Fruit fly (Drosophila melanogaster) whole organism, wandering third instar larva: Measurements from ENCODE around the gene CG7772.

Experiments
- Abd-B ChIP-seq: fragments of >200 bp; optimal IDR thresholded peaks from 2 replicates; lab custom pipeline; 2017; ENCODE audit warnings: missing biosample characterization, missing genetic modification characterization
- CG32264 ChIP-seq: fragments of 200-800 bp; sonication (Bioruptor generic); optimal IDR thresholded peaks from 2 replicates; lab custom pipeline; 2016; ENCODE audit warnings: missing biosample characterization, missing genetic modification characterization
- CG9705 ChIP-seq: fragments of 200-800 bp; sonication (Bioruptor generic); optimal IDR thresholded peaks from 2 replicates; lab custom pipeline; 2018; ENCODE audit warnings: missing biosample characterization, mild to moderate bottlenecking, missing genetic modification characterization
- CrebA ChIP-seq: fragments of 200-800 bp; sonication (Bioruptor generic); optimal IDR thresholded peaks from 2 replicates; lab custom pipeline; 2016; ENCODE audit warnings: missing biosample characterization, mild to moderate bottlenecking, missing genetic modification characterization, borderline replicate concordance
- Dfd ChIP-seq: fragments of >200 bp; optimal IDR thresholded peaks from 2 replicates; lab custom pipeline; 2017; ENCODE audit warnings: missing biosample characterization, missing genetic modification characterization
- Dif ChIP-seq: fragments of 200-275, 200-300 bp; sonication (Bioruptor generic); optimal IDR thresholded peaks from 2 replicates; lab custom pipeline; 2018; ENCODE audit warnings: missing biosample characterization, missing genetic modification characterization; ENCODE audit not compliant: partially characterized antibody
- GATAd ChIP-seq: sonication (Bioruptor generic); optimal IDR thresholded peaks from 2 replicates; lab custom pipeline; 2016; ENCODE audit warnings: missing biosample characterization, missing genetic modification characterization
- HLH106 ChIP-seq: fragments of 200-800 bp; optimal IDR thresholded peaks from 3 replicates; lab custom pipeline; 2019; ENCODE audit warnings: missing biosample characterization, mild to moderate bottlenecking, missing genetic modification characterization, moderate library complexity
- Hnf4 ChIP-seq: fragments of 200-800 bp; sonication (Bioruptor generic); optimal IDR thresholded peaks from 2 replicates; lab custom pipeline; 2016; ENCODE audit warnings: missing biosample characterization, mild to moderate bottlenecking, missing genetic modification characterization
- Hr78 ChIP-seq: fragments of >200 bp; optimal IDR thresholded peaks from 2 replicates; lab custom pipeline; 2017; ENCODE audit warnings: missing biosample characterization, missing genetic modification characterization
- Hr83 ChIP-seq: fragments of 200-300 bp; sonication (Bioruptor generic); optimal IDR thresholded peaks from 2 replicates; lab custom pipeline; 2016; ENCODE audit warnings: missing biosample characterization, mild to moderate bottlenecking, missing genetic modification characterization, moderate library complexity; ENCODE audit not compliant: poor library complexity, severe bottlenecking
- Jra ChIP-seq: sonication (Bioruptor generic); optimal IDR thresholded peaks from 2 replicates; lab custom pipeline; 2016; ENCODE audit warnings: missing biosample characterization, missing genetic modification characterization
- Mio ChIP-seq: sonication (Bioruptor generic); optimal IDR thresholded peaks from 2 replicates; lab custom pipeline; 2016; ENCODE audit warnings: missing biosample characterization, missing genetic modification characterization
- Myc ChIP-seq: fragments of >200 bp; optimal IDR thresholded peaks from 2 replicates; lab custom pipeline; 2017
- N ChIP-seq: fragments of >200 bp; optimal IDR thresholded peaks from 2 replicates; lab custom pipeline; 2018; ENCODE audit warnings: missing biosample characterization, missing external identifiers, missing genetic modification characterization
- OdsH ChIP-seq: fragments of 200-800 bp; sonication (Bioruptor generic); optimal IDR thresholded peaks from 2 replicates; lab custom pipeline; 2016; ENCODE audit warnings: missing biosample characterization, mild to moderate bottlenecking, missing genetic modification characterization
- Rel ChIP-seq, 2 experiments: fragments of 200-800 bp; sonication (Bioruptor generic) in 1 of 2; optimal IDR thresholded peaks; 2 replicates in 1 of 2; 3 replicates in 1 of 2; lab custom pipeline; 2016 to 2019; ENCODE audit warnings: mild to moderate bottlenecking in 2 of 2, missing biosample characterization in 2 of 2, missing genetic modification characterization in 2 of 2, moderate library complexity in 1 of 2
- Sp1 ChIP-seq: fragments of 200-800 bp; sonication (Bioruptor generic); optimal IDR thresholded peaks from 3 replicates; lab custom pipeline; 2019; ENCODE audit warnings: missing biosample characterization, mild to moderate bottlenecking, missing genetic modification characterization, moderate library complexity
- Vsx2 ChIP-seq: fragments of 200-300, 225-300 bp; sonication (Bioruptor generic); optimal IDR thresholded peaks from 2 replicates; lab custom pipeline; 2018; ENCODE audit warnings: missing biosample characterization, missing genetic modification characterization; ENCODE audit not compliant: partially characterized antibody
- br ChIP-seq: fragments of 200-800 bp; sonication (Bioruptor generic); optimal IDR thresholded peaks from 2 replicates; lab custom pipeline; 2016; ENCODE audit warnings: missing biosample characterization, missing genetic modification characterization
- brk ChIP-seq: fragments of 200-800 bp; sonication (Bioruptor generic); optimal IDR thresholded peaks from 2 replicates; lab custom pipeline; 2016; ENCODE audit warnings: missing biosample characterization, mild to moderate bottlenecking, missing genetic modification characterization
- dl ChIP-seq, 2 experiments: fragments of 175-275, 200-275 bp in 1 of 2; fragments of 200-275 bp in 1 of 2; sonication (Bioruptor generic); optimal IDR thresholded peaks; lab custom pipeline; 2018; ENCODE audit warnings: mild to moderate bottlenecking in 2 of 2, missing biosample characterization in 2 of 2, missing genetic modification characterization in 2 of 2, moderate library complexity in 2 of 2; ENCODE audit not compliant: partially characterized antibody in 2 of 2, insufficient read depth in 1 of 2
- dmrt93B ChIP-seq: fragments of 200-800 bp; sonication (Bioruptor generic); optimal IDR thresholded peaks from 2 replicates; lab custom pipeline; 2018; ENCODE audit warnings: missing biosample characterization, mild to moderate bottlenecking, missing genetic modification characterization
- dsf ChIP-seq: sonication (Bioruptor generic); optimal IDR thresholded peaks from 2 replicates; lab custom pipeline; 2016; ENCODE audit warnings: missing biosample characterization, missing genetic modification characterization, borderline replicate concordance
- ey ChIP-seq: fragments of 200-800 bp; sonication (Bioruptor generic); optimal IDR thresholded peaks from 2 replicates; lab custom pipeline; 2016; ENCODE audit warnings: missing biosample characterization, missing genetic modification characterization
- foxo ChIP-seq, 2 experiments: fragments of 200-800 bp; sonication (Bioruptor generic); optimal IDR thresholded peaks; 2 replicates in 1 of 2; 3 replicates in 1 of 2; lab custom pipeline; 2016 to 2017; ENCODE audit warnings: missing biosample characterization in 2 of 2, missing genetic modification characterization in 2 of 2
- fru ChIP-seq: fragments of 200-800 bp; sonication (Bioruptor generic); optimal IDR thresholded peaks from 3 replicates; lab custom pipeline; 2016; ENCODE audit warnings: missing biosample characterization, mild to moderate bottlenecking, missing genetic modification characterization
- h ChIP-seq: fragments of 200-800 bp; sonication (Bioruptor generic); optimal IDR thresholded peaks from 3 replicates; lab custom pipeline; 2016; ENCODE audit warnings: missing biosample characterization, mild to moderate bottlenecking, missing genetic modification characterization
- jim ChIP-seq: fragments of 175-275, 200-325 bp; sonication (Bioruptor generic); optimal IDR thresholded peaks from 2 replicates; lab custom pipeline; 2016; ENCODE audit warnings: missing biosample characterization, mild to moderate bottlenecking, missing genetic modification characterization
- lola ChIP-seq: fragments of >200 bp; optimal IDR thresholded peaks from 2 replicates; lab custom pipeline; 2017; ENCODE audit warnings: missing biosample characterization, missing genetic modification characterization
- pan ChIP-seq: fragments of >200 bp; optimal IDR thresholded peaks from 2 replicates; lab custom pipeline; 2017
- psq ChIP-seq: fragments of 200-800 bp; sonication (Bioruptor generic); optimal IDR thresholded peaks from 3 replicates; lab custom pipeline; 2017; ENCODE audit warnings: missing biosample characterization, mild to moderate bottlenecking, missing genetic modification characterization, moderate library complexity
- rgr ChIP-seq: fragments of 200-800 bp; sonication (Bioruptor generic); optimal IDR thresholded peaks from 3 replicates; lab custom pipeline; 2016; ENCODE audit warnings: missing biosample characterization, mild to moderate bottlenecking, missing genetic modification characterization
- sage ChIP-seq: fragments of 200-800 bp; sonication (Bioruptor generic); optimal IDR thresholded peaks from 2 replicates; lab custom pipeline; 2016; ENCODE audit warnings: missing biosample characterization, mild to moderate bottlenecking, missing genetic modification characterization
- sv ChIP-seq: fragments of 200-800 bp; sonication (Bioruptor generic); optimal IDR thresholded peaks from 3 replicates; lab custom pipeline; 2016; ENCODE audit warnings: missing biosample characterization, missing genetic modification characterization
- tai ChIP-seq: sonication (Bioruptor generic); optimal IDR thresholded peaks from 2 replicates; lab custom pipeline; 2016; ENCODE audit warnings: missing biosample characterization, missing genetic modification characterization
- usp ChIP-seq: fragments of >200 bp; optimal IDR thresholded peaks from 2 replicates; lab custom pipeline; 2017; ENCODE audit warnings: missing biosample characterization, missing genetic modification characterization
- woc ChIP-seq: sonication (Bioruptor generic); optimal IDR thresholded peaks from 2 replicates; lab custom pipeline; 2016; ENCODE audit warnings: missing biosample characterization, mild to moderate bottlenecking, missing genetic modification characterization

The CG7772 gene

DNA sequence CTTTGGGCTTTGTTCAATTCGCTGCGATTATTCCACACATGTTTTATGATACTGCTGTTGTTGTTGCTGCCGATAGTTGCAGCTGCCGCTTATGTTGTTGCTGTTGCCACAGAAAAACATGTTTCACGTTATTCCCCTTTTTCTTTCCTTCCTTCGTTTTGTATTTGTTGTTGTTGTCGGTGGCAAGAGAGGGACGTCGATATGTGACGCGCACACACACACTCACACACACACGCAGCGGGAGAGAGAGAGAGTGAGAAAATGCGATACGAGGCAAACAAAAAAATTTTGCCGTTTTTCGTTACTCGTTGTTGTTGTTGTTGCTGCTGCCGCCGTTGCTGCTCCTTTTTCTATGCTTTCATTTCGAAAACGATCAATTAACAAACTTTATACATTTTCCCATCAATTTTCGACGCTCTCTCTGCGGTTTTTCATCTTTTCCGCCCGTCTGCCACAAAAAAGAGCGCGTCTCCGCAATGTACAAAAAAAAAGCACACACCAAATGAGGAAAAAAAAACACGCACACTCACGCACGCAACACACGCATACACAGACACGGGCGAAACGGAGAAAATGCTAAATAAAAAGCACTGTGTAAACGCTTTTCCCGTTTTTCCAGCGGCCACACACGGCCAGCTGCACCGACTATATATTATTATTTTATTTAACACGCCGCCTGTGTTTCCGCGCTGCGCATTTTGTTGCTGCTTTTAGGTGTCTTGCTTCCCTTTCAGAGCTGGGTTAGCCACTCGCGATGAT lies 20.4 kb downstream of the CG7772 start:
- TF ChIP-seq woc (GFP tag; lab: Kevin White, UChicago): no peak
- TF ChIP-seq OdsH: no peak
- no peak for TF ChIP-seq usp (GFP tag; lab: Kevin White, UChicago)
- peak; percentile 38 for TF ChIP-seq Sp1 (GFP tag; lab: Kevin White, UChicago)
- no peak for TF ChIP-seq dl (GFP tag; optimal IDR thresholded peaks at IDR 0.05; lab: Kevin White, UChicago; ENCODE audit: insufficient read depth in 1 of 2, partially characterized antibody in 2 of 2)
- no peak for TF ChIP-seq CrebA
- peak; percentile 44 for TF ChIP-seq br (GFP tag; lab: Kevin White, UChicago)
- TF ChIP-seq dmrt93B (GFP tag; lab: Kevin White, UChicago): no peak
- TF ChIP-seq pan (lab: Kevin White, UChicago): no peak
- no peak for TF ChIP-seq Hr83
- TF ChIP-seq sage (GFP tag; lab: Kevin White, UChicago): no peak
- no peak for TF ChIP-seq lola (GFP tag; lab: Kevin White, UChicago)
- no peak for TF ChIP-seq tai (GFP tag; lab: Kevin White, UChicago)
- TF ChIP-seq HLH106 (tag; lab: Kevin White, UChicago): peak; percentile 24
- peak; percentile 46 for TF ChIP-seq Dfd (GFP tag; lab: Kevin White, UChicago)
- TF ChIP-seq ey (GFP tag; lab: Kevin White, UChicago): peak; percentile 1
- TF ChIP-seq N: no peak
- no peak for TF ChIP-seq Jra (GFP tag; lab: Kevin White, UChicago)
- no peak for TF ChIP-seq Hr78 (GFP tag; lab: Kevin White, UChicago)
- peak; percentile 69 for TF ChIP-seq psq (GFP tag; lab: Kevin White, UChicago)
- no peak for TF ChIP-seq Vsx2 (GFP tag; lab: Kevin White, UChicago)
- no peak for TF ChIP-seq Hnf4
- TF ChIP-seq Rel (GFP tag; optimal IDR thresholded peaks at IDR 0.05; lab: Kevin White, UChicago): no peak
- peak; percentile 99 for TF ChIP-seq Rel (tag; optimal IDR thresholded peaks at IDR 0.05; lab: Kevin White, UChicago)
- no peak for TF ChIP-seq Myc
- TF ChIP-seq sv (GFP tag; lab: Kevin White, UChicago): peak; percentile 1
- peak; percentile 56 for TF ChIP-seq brk (GFP tag; lab: Kevin White, UChicago)
- no peak for TF ChIP-seq dsf (GFP tag; lab: Kevin White, UChicago)
- no peak for TF ChIP-seq Dif
- no peak for TF ChIP-seq Mio
- no peak for TF ChIP-seq CG32264 (GFP tag; lab: Kevin White, UChicago)
- no peak for TF ChIP-seq rgr
- peak; percentile 28 for TF ChIP-seq h (GFP tag; lab: Kevin White, UChicago)
- TF ChIP-seq foxo (GFP tag; optimal IDR thresholded peaks at IDR 0.05; lab: Kevin White, UChicago): no peak
- no peak for TF ChIP-seq CG9705 (GFP tag; lab: Kevin White, UChicago)
- no peak for TF ChIP-seq jim (GFP tag; lab: Kevin White, UChicago)
- no peak for TF ChIP-seq Abd-B (GFP tag; lab: Kevin White, UChicago)
- no peak for TF ChIP-seq fru
- TF ChIP-seq GATAd (GFP tag; lab: Kevin White, UChicago): no peak

- TF ChIP-seq sv (GFP tag; lab: Kevin White, UChicago): no peak
- TF ChIP-seq Hr83: no peak
- no peak for TF ChIP-seq Sp1 (GFP tag; lab: Kevin White, UChicago)
- TF ChIP-seq CrebA: no peak
- no peak for TF ChIP-seq foxo (GFP tag; optimal IDR thresholded peaks at IDR 0.05; lab: Kevin White, UChicago)
- TF ChIP-seq N: no peak
- no peak for TF ChIP-seq Dif
- TF ChIP-seq dsf (GFP tag; lab: Kevin White, UChicago): no peak
- no peak for TF ChIP-seq brk (GFP tag; lab: Kevin White, UChicago)
- TF ChIP-seq HLH106 (tag; lab: Kevin White, UChicago): no peak
- TF ChIP-seq Myc: no peak
- TF ChIP-seq Jra (GFP tag; lab: Kevin White, UChicago): no peak
- no peak for TF ChIP-seq lola (GFP tag; lab: Kevin White, UChicago)
These were observed 21.0 kb downstream of the CG7772 start for dm6 chrX:17886107-17886448.
